Worm (Caenorhabditis elegans) whole organism, mixed stage, embryonic: ENCODE measurements around the gene mlt-8.

ENCODE experiments used
- bed-3 ChIP-seq: fragments of 200-800 bp; sonication (Bioruptor generic); optimal IDR thresholded peaks from 3 replicates; lab custom pipeline; 2018; ENCODE audit warnings: mild to moderate bottlenecking, missing genetic modification characterization, moderate library complexity, missing compliant biosample characterization
- elt-1 ChIP-seq: sonication (generic microtip); optimal IDR thresholded peaks from 2 replicates; lab custom pipeline; 2017; ENCODE audit warnings: missing genetic modification characterization, mild to moderate bottlenecking, missing compliant biosample characterization, antibody characterized with exemption, moderate library complexity, borderline replicate concordance; ENCODE audit not compliant: insufficient read depth
- ham-2 ChIP-seq: fragments of 200-800 bp; sonication (Bioruptor generic); optimal IDR thresholded peaks from 2 replicates; lab custom pipeline; 2018; ENCODE audit warnings: mild to moderate bottlenecking, missing genetic modification characterization, missing compliant biosample characterization
- lin-13 ChIP-seq: fragments of 150-350 bp; optimal IDR thresholded peaks from 2 replicates; lab custom pipeline; 2014; ENCODE audit warnings: missing biosample characterization, missing genetic modification characterization
- lin-32 ChIP-seq: fragments of 200-800 bp; sonication (Bioruptor generic); optimal IDR thresholded peaks from 2 replicates; lab custom pipeline; 2018; ENCODE audit warnings: mild to moderate bottlenecking, missing genetic modification characterization, missing compliant biosample characterization
- lsy-2 ChIP-seq: fragments of 150-350 bp; optimal IDR thresholded peaks from 2 replicates; lab custom pipeline; 2014; ENCODE audit warnings: missing biosample characterization, missing genetic modification characterization
- mls-2 ChIP-seq: sonication (generic microtip); optimal IDR thresholded peaks from 2 replicates; lab custom pipeline; 2016; ENCODE audit warnings: mild to moderate bottlenecking, missing genetic modification characterization, moderate library complexity, missing compliant biosample characterization
- nhr-237 ChIP-seq: fragments of 150-350 bp; optimal IDR thresholded peaks from 2 replicates; lab custom pipeline; 2014; ENCODE audit warnings: missing biosample characterization, missing genetic modification characterization
- nhr-28 ChIP-seq: fragments of 150-350 bp; optimal IDR thresholded peaks from 2 replicates; lab custom pipeline; 2014; ENCODE audit warnings: missing biosample characterization, missing genetic modification characterization
- nhr-76 ChIP-seq: sonication (generic microtip); optimal IDR thresholded peaks from 2 replicates; lab custom pipeline; 2017; ENCODE audit warnings: missing biosample characterization, missing genetic modification characterization
- pha-4 ChIP-seq: fragments of 150-350 bp; optimal IDR thresholded peaks from 2 replicates; lab custom pipeline; 2018; ENCODE audit warnings: missing biosample characterization, missing genetic modification reagents, missing genetic modification characterization
- snpc-4 ChIP-seq: fragments of 150-350 bp; optimal IDR thresholded peaks from 2 replicates; lab custom pipeline; 2014; ENCODE audit warnings: missing biosample characterization, missing genetic modification characterization
- unc-39 ChIP-seq: fragments of 150-350 bp; optimal IDR thresholded peaks from 2 replicates; lab custom pipeline; 2014; ENCODE audit warnings: missing biosample characterization, missing genetic modification characterization
- unc-62 ChIP-seq: fragments of 150-350 bp; optimal IDR thresholded peaks from 2 replicates; lab custom pipeline; 2014; ENCODE audit warnings: missing biosample characterization, missing genetic modification reagents, missing genetic modification characterization

DNA sequence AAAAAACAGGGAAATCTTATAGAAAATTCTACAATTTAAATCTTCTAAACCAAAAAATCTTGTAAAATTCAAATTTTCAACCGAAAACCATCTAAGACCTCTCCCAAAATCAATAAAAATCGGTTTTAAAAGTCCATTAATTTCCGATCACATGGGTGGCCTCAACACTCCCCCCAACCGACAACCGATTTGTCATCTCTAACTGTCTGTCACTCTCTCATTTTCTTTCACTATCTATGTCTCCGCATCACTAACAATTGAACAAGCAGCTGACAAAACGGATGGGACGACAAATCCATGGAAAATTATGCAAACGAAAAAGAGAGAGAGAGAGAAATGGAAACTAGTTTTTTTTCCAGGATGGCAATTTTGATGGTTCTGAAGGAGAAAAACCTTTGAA is 31.1 kb upstream of the mlt-8 start:
- peak; percentile 95 for TF ChIP-seq unc-62 (GFP tag; lab: Kevin White, UChicago)
- no peak for TF ChIP-seq pha-4
- no peak for TF ChIP-seq nhr-76
- no peak for TF ChIP-seq elt-1 (tag; lab: Kevin White, UChicago)
- no peak for TF ChIP-seq bed-3 (GFP tag; lab: Kevin White, UChicago)
- TF ChIP-seq nhr-28 (tag; lab: Kevin White, UChicago), result no peak
- TF ChIP-seq mls-2 (tag; lab: Kevin White, UChicago), result no peak
- no peak for TF ChIP-seq snpc-4
- TF ChIP-seq unc-39 (tag; lab: Kevin White, UChicago), result no peak
- TF ChIP-seq lin-13 (tag; lab: Kevin White, UChicago), result no peak
- no peak for TF ChIP-seq nhr-237 (tag; lab: Kevin White, UChicago)
- no peak for TF ChIP-seq lin-32 (GFP tag; lab: Kevin White, UChicago)
- TF ChIP-seq lsy-2 (tag; lab: Kevin White, UChicago), result peak; percentile 1
- TF ChIP-seq ham-2 (GFP tag; lab: Kevin White, UChicago), result no peak
